Worm (Caenorhabditis elegans) whole organism, late embryonic: ENCODE results near the gene dhs-7.

ENCODE experiments used
- F13H6.1 ChIP-seq: sonication (generic microtip); optimal IDR thresholded peaks from 2 replicates; lab custom pipeline; 2016; ENCODE audit warnings: missing genetic modification characterization, missing compliant biosample characterization
- ahr-1 ChIP-seq: sonication (generic microtip); optimal IDR thresholded peaks from 2 replicates; lab custom pipeline; 2016; ENCODE audit warnings: missing genetic modification characterization, missing compliant biosample characterization
- ama-1 ChIP-seq: fragments of 150-350 bp; optimal IDR thresholded peaks from 2 replicates; lab custom pipeline; 2014
- ceh-34 ChIP-seq: sonication (generic microtip); optimal IDR thresholded peaks from 2 replicates; lab custom pipeline; 2016; ENCODE audit warnings: mild to moderate bottlenecking, missing genetic modification characterization, missing compliant biosample characterization
- ceh-48 ChIP-seq: sonication (generic microtip); optimal IDR thresholded peaks from 2 replicates; lab custom pipeline; 2016; ENCODE audit warnings: missing genetic modification characterization, inconsistent platforms, missing compliant biosample characterization
- elt-4 ChIP-seq: sonication (generic microtip); optimal IDR thresholded peaks from 2 replicates; lab custom pipeline; 2016; ENCODE audit warnings: missing genetic modification characterization, missing compliant biosample characterization
- fkh-10 ChIP-seq: fragments of 150-350 bp; optimal IDR thresholded peaks from 2 replicates; lab custom pipeline; 2014; ENCODE audit warnings: missing biosample characterization, missing genetic modification reagents, missing genetic modification characterization
- gmeb-2 ChIP-seq: sonication (generic microtip); optimal IDR thresholded peaks from 2 replicates; lab custom pipeline; 2016; ENCODE audit warnings: missing genetic modification characterization, inconsistent platforms, missing compliant biosample characterization
- hlh-6 ChIP-seq: sonication (generic microtip); optimal IDR thresholded peaks from 2 replicates; lab custom pipeline; 2016; ENCODE audit warnings: missing genotype, missing genetic modification characterization, missing compliant biosample characterization
- nfya-1 ChIP-seq: sonication (generic microtip); optimal IDR thresholded peaks from 2 replicates; lab custom pipeline; 2017; ENCODE audit warnings: missing genetic modification characterization, mild to moderate bottlenecking, missing compliant biosample characterization, antibody characterized with exemption, moderate library complexity
- nhr-11 ChIP-seq: fragments of 150-350 bp; optimal IDR thresholded peaks from 2 replicates; lab custom pipeline; 2014; ENCODE audit warnings: missing biosample characterization, missing genetic modification characterization
- syd-9 ChIP-seq: sonication (generic microtip); optimal IDR thresholded peaks from 2 replicates; lab custom pipeline; 2016; ENCODE audit warnings: mild to moderate bottlenecking, missing genetic modification characterization, moderate library complexity, missing compliant biosample characterization
- unc-42 ChIP-seq: sonication (generic microtip); optimal IDR thresholded peaks from 2 replicates; lab custom pipeline; 2016; ENCODE audit warnings: missing genotype, missing genetic modification characterization, missing compliant biosample characterization

- TF ChIP-seq ama-1 (lab: Kevin White, UChicago) (no peak), hlh-6 (tag; lab: Kevin White, UChicago) (no peak), nfya-1 (tag; lab: Kevin White, UChicago) (no peak), nhr-11 (no peak), ahr-1 (tag; lab: Kevin White, UChicago) (no peak), elt-4 (tag; lab: Kevin White, UChicago) (no peak), F13H6.1 (no peak), ceh-48 (tag; lab: Kevin White, UChicago) (no peak), unc-42 (tag; lab: Kevin White, UChicago) (no peak), fkh-10 (GFP tag; lab: Kevin White, UChicago) (no peak), syd-9 (tag; lab: Kevin White, UChicago) (no peak), gmeb-2 (no peak), ceh-34 (no peak)
Observed at ce11 chrII:7196040-7196439, 12.2 kb downstream of the dhs-7 start, which contains the start of gene maoc-1.
